Fruit fly (Drosophila melanogaster) whole organism, adult: ENCODE data around the gene fuss.

Experiments
- CG14711 ChIP-seq: fragments of 200-800 bp; sonication (Bioruptor generic); optimal IDR thresholded peaks from 2 replicates; lab custom pipeline; 2018; ENCODE audit warnings: missing biosample characterization, mild to moderate bottlenecking, missing genetic modification characterization, moderate library complexity
- CG5204 ChIP-seq: fragments of 200-800 bp; sonication (Bioruptor generic); optimal IDR thresholded peaks from 2 replicates; lab custom pipeline; 2016; ENCODE audit warnings: missing biosample characterization, missing genetic modification characterization
- CG7101 ChIP-seq: fragments of 200-800 bp; sonication (Bioruptor generic); optimal IDR thresholded peaks from 2 replicates; lab custom pipeline; 2018; ENCODE audit warnings: missing biosample characterization, mild to moderate bottlenecking, missing genetic modification characterization, moderate library complexity
- Hr96 ChIP-seq: fragments of 200-800 bp; sonication (Bioruptor generic); optimal IDR thresholded peaks from 2 replicates; lab custom pipeline; 2016; ENCODE audit warnings: missing biosample characterization, missing genetic modification characterization
- Mnt ChIP-seq: fragments of 200-800 bp; sonication (Bioruptor generic); optimal IDR thresholded peaks from 2 replicates; lab custom pipeline; 2016; ENCODE audit warnings: missing biosample characterization, mild to moderate bottlenecking, missing genetic modification characterization
- cic ChIP-seq: fragments of 200-800 bp; sonication (Bioruptor generic); optimal IDR thresholded peaks from 2 replicates; lab custom pipeline; 2017; ENCODE audit warnings: missing biosample characterization, mild to moderate bottlenecking, missing genetic modification characterization, moderate library complexity
- cnc ChIP-seq, 2 experiments: fragments of >200 bp; optimal IDR thresholded peaks; 2 replicates each; lab custom pipeline; 2017
- kay ChIP-seq: fragments of 200-800 bp; sonication (Bioruptor generic); peaks from one replicate; lab custom pipeline; 2016; ENCODE audit warnings: missing biosample characterization, missing genetic modification characterization, borderline replicate concordance
- toe ChIP-seq: fragments of 200-800 bp; sonication (Bioruptor generic); optimal IDR thresholded peaks from 2 replicates; lab custom pipeline; 2016; ENCODE audit warnings: missing biosample characterization, missing genetic modification characterization

- TF ChIP-seq Mnt (no peak), cic (no peak), Hr96 (GFP tag; lab: Kevin White, UChicago) (no peak), CG14711 (tag; lab: Kevin White, UChicago) (no peak), cnc (optimal IDR thresholded peaks at IDR 0.05; lab: Kevin White, UChicago) (no peak), toe (GFP tag; lab: Kevin White, UChicago) (no peak), kay (GFP tag; lab: Kevin White, UChicago) (no peak), CG5204 (GFP tag; lab: Kevin White, UChicago) (no peak), CG7101 (no peak)
These were observed 6.5 kb upstream of the fuss start for dm6 chr4:984755-985154.
